Worm (Caenorhabditis elegans) whole organism, L1 larva: ENCODE measurements around the gene mboa-6.

Source experiments
- Y116A8C.19 ChIP-seq: sonication (generic microtip); optimal IDR thresholded peaks from 2 replicates; lab custom pipeline; 2016; ENCODE audit warnings: missing compliant biosample characterization, missing genetic modification characterization, borderline replicate concordance
- aly-2 ChIP-seq: fragments of 150-350 bp; optimal IDR thresholded peaks from 2 replicates; lab custom pipeline; 2014; ENCODE audit warnings: missing biosample characterization, missing genetic modification characterization
- blmp-1 ChIP-seq: fragments of 150-350 bp; optimal IDR thresholded peaks from 2 replicates; lab custom pipeline; 2014; ENCODE audit warnings: missing biosample characterization, missing genetic modification characterization
- ceh-8 ChIP-seq: fragments of 200-800 bp; sonication (Bioruptor generic); optimal IDR thresholded peaks from 2 replicates; lab custom pipeline; 2018; ENCODE audit warnings: mild to moderate bottlenecking, missing genetic modification characterization, moderate library complexity, missing compliant biosample characterization
- ceh-82 ChIP-seq, 3 experiments: fragments of 150-350 bp in 1 of 3; sonication (generic microtip) in 2 of 3; optimal IDR thresholded peaks; 2 replicates each; lab custom pipeline; 2014 to 2017; ENCODE audit warnings: missing biosample characterization in 3 of 3, missing genetic modification characterization in 3 of 3
- egl-27 ChIP-seq, 2 experiments: fragments of 150-350 bp in 1 of 2; sonication (generic microtip); optimal IDR thresholded peaks; 3 replicates each; lab custom pipeline; 2017 to 2018; ENCODE audit warnings: missing biosample characterization in 2 of 2, missing genetic modification characterization in 2 of 2, missing genetic modification reagents in 2 of 2
- isw-1 ChIP-seq: fragments of 200-800 bp; sonication (Bioruptor generic); IDR thresholded peaks from 2 replicates; pipeline ENCODE4 v1.3.6; 2022; ENCODE audit warnings: missing genetic modification characterization, missing compliant biosample characterization
- mab-9 ChIP-seq: fragments of 200-800 bp; sonication (Bioruptor generic); IDR thresholded peaks from 2 replicates; pipeline ENCODE4 v1.3.6; 2022; ENCODE audit warnings: missing genetic modification reagents, missing genetic modification characterization, missing compliant biosample characterization
- mdl-1 ChIP-seq, 2 experiments: fragments of 150-350 bp; optimal IDR thresholded peaks; 2 replicates each; lab custom pipeline; 2014 to 2017; ENCODE audit warnings: missing biosample characterization in 2 of 2, missing genetic modification characterization in 2 of 2, inconsistent platforms in 1 of 2
- nhr-237 ChIP-seq: fragments of 150-350 bp; optimal IDR thresholded peaks from 2 replicates; lab custom pipeline; 2014; ENCODE audit warnings: missing biosample characterization, missing genetic modification characterization
- nhr-85 ChIP-seq: sonication (generic microtip); peaks from one replicate; lab custom pipeline; 2016; ENCODE audit warnings: missing genetic modification characterization, inconsistent platforms, missing compliant biosample characterization
- pqm-1 ChIP-seq: sonication (generic microtip); optimal IDR thresholded peaks from 3 replicates; lab custom pipeline; 2017; ENCODE audit warnings: missing biosample characterization, missing genetic modification characterization
- swsn-7 ChIP-seq: sonication (generic microtip); optimal IDR thresholded peaks from 2 replicates; lab custom pipeline; 2016; ENCODE audit warnings: missing genetic modification characterization, missing compliant biosample characterization
- tbx-2 ChIP-seq: sonication (generic microtip); optimal IDR thresholded peaks from 2 replicates; lab custom pipeline; 2016; ENCODE audit warnings: missing genetic modification characterization, missing compliant biosample characterization
- tlp-1 ChIP-seq: fragments of 150-350 bp; optimal IDR thresholded peaks from 2 replicates; lab custom pipeline; 2014; ENCODE audit warnings: missing biosample characterization, missing genetic modification characterization
- zip-4 ChIP-seq: fragments of 200-800 bp; sonication (Bioruptor generic); optimal IDR thresholded peaks from 2 replicates; lab custom pipeline; 2018; ENCODE audit warnings: mild to moderate bottlenecking, missing genetic modification characterization, moderate library complexity, missing compliant biosample characterization

The mboa-6 gene

DNA sequence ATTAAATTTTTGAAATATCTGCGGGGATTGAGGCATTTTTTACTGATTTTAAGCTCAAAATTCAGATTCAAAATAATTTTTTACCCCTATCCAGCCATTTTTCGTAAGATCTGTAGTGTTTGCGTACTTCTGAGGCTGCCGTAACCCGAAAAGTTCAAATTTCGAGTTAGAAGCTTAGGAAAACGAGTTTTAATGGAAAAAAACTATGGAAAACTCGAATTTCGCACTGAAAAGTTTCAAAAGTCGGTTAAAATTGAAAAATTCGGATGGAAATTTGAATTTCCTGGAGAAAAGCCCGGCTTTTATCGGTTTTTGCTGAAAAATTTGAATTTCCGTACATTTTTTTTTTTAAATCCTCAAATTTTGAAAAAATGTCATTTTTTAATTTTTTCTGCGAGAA, 57.8 kb downstream of the mboa-6 start:
- TF ChIP-seq aly-2 (no peak), nhr-237 (no peak), mab-9 (no peak), tbx-2 (tag; lab: Kevin White, UChicago) (no peak), isw-1 (GFP tag; lab: Robert Waterston, UW) (no peak), Y116A8C.19 (tag; lab: Kevin White, UChicago) (no peak), blmp-1 (no peak), mdl-1 (tag; optimal IDR thresholded peaks at IDR 0.05; lab: Kevin White, UChicago) (no peak), swsn-7 (tag; lab: Kevin White, UChicago) (no peak), tlp-1 (tag; lab: Kevin White, UChicago) (no peak), zip-4 (GFP tag; lab: Kevin White, UChicago) (no peak), egl-27 (tag; optimal IDR thresholded peaks at IDR 0.05; lab: Kevin White, UChicago) (no peak), pqm-1 (no peak), ceh-82 (tag; optimal IDR thresholded peaks at IDR 0.05; lab: Kevin White, UChicago) (no peak), nhr-85 (no peak), ceh-8 (no peak)
